4 fruit fly cellular contexts compared by ENCODE assay signal in genomic region chrX:11148272-11148835, dm6.
A peak's percentile ranks its signal among the peaks of the same experiment; 100 is the strongest.
TF ChIP-seq lines count a peak whose summit lies in the region.

Gene Ran, minus strand, starts transcription at chrX:11148716.

- no peak for TF ChIP-seq CTCF in whole organism, embryonic (GFP tag; optimal IDR thresholded peaks at IDR 0.05; lab: Kevin White, UChicago)

TF ChIP-seq in whole organism, adult, 20 proteins besides CTCF, POLR2A, EP300 and RAD21:
- TF ChIP-seq bab1 (GFP tag; optimal IDR thresholded peaks at IDR 0.05; lab: Kevin White, UChicago) (peak; percentile 53), tj (GFP tag; optimal IDR thresholded peaks at IDR 0.05; lab: Kevin White, UChicago) (no peak)

TF ChIP-seq in whole organism, embryonic, 481 proteins besides CTCF, POLR2A, EP300 and RAD21 (continues in another document):
- no peak for TF ChIP-seq Ada2b (GFP tag; IDR thresholded peaks at IDR 0.05; lab: Robert Waterston, UW)
- TF ChIP-seq peb (GFP tag; IDR thresholded peaks at IDR 0.05; lab: Robert Waterston, UW) = no peak
- TF ChIP-seq CG31224 (GFP tag; IDR thresholded peaks at IDR 0.05; lab: Robert Waterston, UW) = no peak
- no peak for TF ChIP-seq klu (GFP tag; IDR thresholded peaks at IDR 0.05; lab: Robert Waterston, UW)
- TF ChIP-seq CG17359 (tag; optimal IDR thresholded peaks at IDR 0.05; lab: Kevin White, UChicago) = no peak
- no peak for TF ChIP-seq CG11696 (GFP tag; IDR thresholded peaks at IDR 0.05; lab: Robert Waterston, UW)
- TF ChIP-seq cas (GFP tag; IDR thresholded peaks at IDR 0.05; lab: Robert Waterston, UW) = no peak
- TF ChIP-seq CG18262 (tag; optimal IDR thresholded peaks at IDR 0.05; lab: Kevin White, UChicago) = no peak
- peak; percentile 81 for TF ChIP-seq row (GFP tag; IDR thresholded peaks at IDR 0.05; lab: Robert Waterston, UW)
- 0 out of 3 replicates have a peak, but pooled peaks have one; percentile 42 for TF ChIP-seq CG7963 (GFP tag; IDR thresholded peaks at IDR 0.05; lab: Robert Waterston, UW; ENCODE audit: partially characterized antibody)
- TF ChIP-seq Doc3 (GFP tag; IDR thresholded peaks at IDR 0.05; lab: Robert Waterston, UW; ENCODE audit: partially characterized antibody) = no peak
- TF ChIP-seq wor (GFP tag; IDR thresholded peaks at IDR 0.05; lab: Robert Waterston, UW) = no peak
- TF ChIP-seq usp (GFP tag; optimal IDR thresholded peaks at IDR 0.05; lab: Kevin White, UChicago) = no peak
- no peak for TF ChIP-seq lilli (GFP tag; optimal IDR thresholded peaks at IDR 0.05; lab: Kevin White, UChicago)
- TF ChIP-seq CG11723 (GFP tag; optimal IDR thresholded peaks at IDR 0.05; lab: Kevin White, UChicago) = no peak
- no peak for TF ChIP-seq ac (GFP tag; optimal IDR thresholded peaks at IDR 0.05; lab: Kevin White, UChicago)
- TF ChIP-seq da (GFP tag; optimal IDR thresholded peaks at IDR 0.05; lab: Kevin White, UChicago) = no peak
- no peak for TF ChIP-seq B-H1 (GFP tag; IDR thresholded peaks at IDR 0.05; lab: Robert Waterston, UW)
- no peak for TF ChIP-seq Bteb2 (GFP tag; optimal IDR thresholded peaks at IDR 0.05; lab: Kevin White, UChicago)
- TF ChIP-seq CG1024 (GFP tag; IDR thresholded peaks at IDR 0.05; lab: Robert Waterston, UW) = peak; percentile 83
- TF ChIP-seq cg (GFP tag; optimal IDR thresholded peaks at IDR 0.05; lab: Kevin White, UChicago) = no peak
- TF ChIP-seq CG11398 (GFP tag; optimal IDR thresholded peaks at IDR 0.05; lab: Kevin White, UChicago) = no peak
- TF ChIP-seq CG15601 (tag; optimal IDR thresholded peaks at IDR 0.05; lab: Kevin White, UChicago) = no peak
- TF ChIP-seq MESR4 (GFP tag; optimal IDR thresholded peaks at IDR 0.05; lab: Kevin White, UChicago) = peak; percentile 55
- no peak for TF ChIP-seq CG30403 (GFP tag; optimal IDR thresholded peaks at IDR 0.05; lab: Kevin White, UChicago)
- no peak for TF ChIP-seq CG10979 (tag; optimal IDR thresholded peaks at IDR 0.05; lab: Kevin White, UChicago)
- 0 out of 3 replicates have a peak, but pooled peaks have one; percentile 35 for TF ChIP-seq CG16813 (GFP tag; IDR thresholded peaks at IDR 0.05; lab: Robert Waterston, UW; ENCODE audit: partially characterized antibody)
- no peak for TF ChIP-seq run (tag; optimal IDR thresholded peaks at IDR 0.05; lab: Kevin White, UChicago)
- TF ChIP-seq pum (GFP tag; optimal IDR thresholded peaks at IDR 0.05; lab: Kevin White, UChicago) = no peak
- TF ChIP-seq CG2120 (GFP tag; optimal IDR thresholded peaks at IDR 0.05; lab: Kevin White, UChicago) = peak; percentile 1

TF ChIP-seq in whole organism, prepupa, 60 proteins besides CTCF, POLR2A, EP300 and RAD21:
- TF ChIP-seq eg (GFP tag; IDR thresholded peaks at IDR 0.05; lab: Robert Waterston, UW) (0 out of 3 replicates have a peak, but pooled peaks have one; percentile 15), CG6163 (GFP tag; IDR thresholded peaks at IDR 0.05; lab: Robert Waterston, UW) (peak; percentile 34; the same call in 1 of the 3 replicates), svp (GFP tag; lab: Kevin White, UChicago) (peak; percentile 24), cyc (GFP tag; optimal IDR thresholded peaks at IDR 0.05; lab: Kevin White, UChicago) (no peak), CG6854 (GFP tag; optimal IDR thresholded peaks at IDR 0.05; lab: Kevin White, UChicago) (peak; percentile 44), CG9139 (GFP tag; optimal IDR thresholded peaks at IDR 0.05; lab: Kevin White, UChicago) (no peak)
TF ChIP-seq in whole organism, prepupa: peak in this region for 4.

TF ChIP-seq in whole organism, wandering third instar larva, 38 proteins besides CTCF, POLR2A, EP300 and RAD21:
- TF ChIP-seq HLH106 (tag; optimal IDR thresholded peaks at IDR 0.05; lab: Kevin White, UChicago) = peak; percentile 17
- TF ChIP-seq N (GFP tag; optimal IDR thresholded peaks at IDR 0.05; lab: Kevin White, UChicago) = peak; percentile 69
- TF ChIP-seq Hr78 (GFP tag; optimal IDR thresholded peaks at IDR 0.05; lab: Kevin White, UChicago) = no peak
